Worm (Caenorhabditis elegans) whole organism, L3 larva: ENCODE results near the gene hil-3.

ENCODE experiments used
- R02D3.7 ChIP-seq: fragments of 150-350 bp; optimal IDR thresholded peaks from 2 replicates; lab custom pipeline; 2014; ENCODE audit warnings: missing biosample characterization, missing genetic modification characterization
- ZK546.5 ChIP-seq: sonication (generic microtip); optimal IDR thresholded peaks from 2 replicates; lab custom pipeline; 2017; ENCODE audit warnings: missing biosample characterization, missing genetic modification characterization
- ceh-16 ChIP-seq: sonication (generic microtip); optimal IDR thresholded peaks from 2 replicates; lab custom pipeline; 2017; ENCODE audit warnings: missing biosample characterization, missing genetic modification characterization
- ceh-82 ChIP-seq: fragments of 150-350 bp; optimal IDR thresholded peaks from 2 replicates; lab custom pipeline; 2014; ENCODE audit warnings: missing biosample characterization, missing genetic modification characterization
- daf-12 ChIP-seq: fragments of 150-350 bp; optimal IDR thresholded peaks from 2 replicates; lab custom pipeline; 2014; ENCODE audit warnings: missing biosample characterization, missing genetic modification reagents, missing genetic modification characterization
- egl-27 ChIP-seq: sonication (generic microtip); optimal IDR thresholded peaks from 4 replicates; lab custom pipeline; 2017; ENCODE audit warnings: missing biosample characterization, missing genetic modification reagents, missing genetic modification characterization
- egl-5 ChIP-seq: fragments of 150-350 bp; optimal IDR thresholded peaks from 2 replicates; lab custom pipeline; 2017; ENCODE audit warnings: missing biosample characterization, missing genetic modification reagents, missing genetic modification characterization, inconsistent platforms
- elt-2 ChIP-seq: sonication (generic microtip); optimal IDR thresholded peaks from 2 replicates; lab custom pipeline; 2016; ENCODE audit warnings: missing genetic modification reagents, mild to moderate bottlenecking, missing genetic modification characterization, missing compliant biosample characterization
- elt-3 ChIP-seq, 3 experiments: fragments of 150-350 bp in 1 of 3; sonication (generic microtip) in 2 of 3; optimal IDR thresholded peaks; 2 replicates in 2 of 3; 4 replicates in 1 of 3; lab custom pipeline; 2014 to 2017; ENCODE audit warnings: missing biosample characterization in 3 of 3, missing genetic modification characterization in 3 of 3
- fkh-10 ChIP-seq: sonication (generic microtip); optimal IDR thresholded peaks from 2 replicates; lab custom pipeline; 2017; ENCODE audit warnings: missing biosample characterization, missing genetic modification reagents, missing genetic modification characterization
- fkh-2 ChIP-seq: fragments of 150-350 bp; optimal IDR thresholded peaks from 2 replicates; lab custom pipeline; 2014; ENCODE audit warnings: missing biosample characterization, missing genetic modification reagents, missing genetic modification characterization
- hmg-11 ChIP-seq: sonication (generic microtip); optimal IDR thresholded peaks from 2 replicates; lab custom pipeline; 2016; ENCODE audit warnings: missing genetic modification characterization, missing compliant biosample characterization
- lin-15B ChIP-seq: fragments of 150-350 bp; optimal IDR thresholded peaks from 2 replicates; lab custom pipeline; 2014; ENCODE audit warnings: missing biosample characterization, missing genetic modification characterization
- lin-39 ChIP-seq: fragments of 150-350 bp; optimal IDR thresholded peaks from 2 replicates; lab custom pipeline; 2018; ENCODE audit warnings: missing biosample characterization, missing genetic modification reagents, missing genetic modification characterization
- mml-1 ChIP-seq: fragments of 150-350 bp; sonication (generic microtip); optimal IDR thresholded peaks from 3 replicates; lab custom pipeline; 2014; ENCODE audit warnings: missing biosample characterization, missing genetic modification characterization
- nfya-1 ChIP-seq: sonication (generic microtip); optimal IDR thresholded peaks from 2 replicates; lab custom pipeline; 2017; ENCODE audit warnings: missing genetic modification characterization, mild to moderate bottlenecking, missing compliant biosample characterization, antibody characterized with exemption, moderate library complexity; ENCODE audit not compliant: insufficient read depth
- nhr-12 ChIP-seq: fragments of 150-350 bp; optimal IDR thresholded peaks from 2 replicates; lab custom pipeline; 2014; ENCODE audit warnings: missing biosample characterization, missing genetic modification characterization
- nhr-23 ChIP-seq: fragments of 150-350 bp; optimal IDR thresholded peaks from 2 replicates; lab custom pipeline; 2014; ENCODE audit warnings: missing biosample characterization, missing genetic modification reagents, missing genetic modification characterization
- nhr-237 ChIP-seq: fragments of 150-350 bp; optimal IDR thresholded peaks from 2 replicates; lab custom pipeline; 2014; ENCODE audit warnings: missing biosample characterization, missing genetic modification characterization
- nhr-25 ChIP-seq: sonication (generic microtip); optimal IDR thresholded peaks from 2 replicates; lab custom pipeline; 2017; ENCODE audit warnings: missing biosample characterization, missing genetic modification characterization
- nhr-28 ChIP-seq: fragments of 150-350 bp; optimal IDR thresholded peaks from 2 replicates; lab custom pipeline; 2014; ENCODE audit warnings: missing biosample characterization, missing genetic modification characterization
- nhr-43 ChIP-seq: sonication (generic microtip); optimal IDR thresholded peaks from 2 replicates; lab custom pipeline; 2016; ENCODE audit warnings: mild to moderate bottlenecking, missing genetic modification characterization, missing compliant biosample characterization; ENCODE audit not compliant: poor library complexity, severe bottlenecking
- pha-4 ChIP-seq: fragments of 150-350 bp; optimal IDR thresholded peaks from 2 replicates; lab custom pipeline; 2014; ENCODE audit warnings: missing biosample characterization, missing genetic modification reagents, missing genetic modification characterization
- pqm-1 ChIP-seq: fragments of 150-350 bp; optimal IDR thresholded peaks from 2 replicates; lab custom pipeline; 2017; ENCODE audit warnings: missing biosample characterization, missing genetic modification characterization, inconsistent platforms
- skn-1 ChIP-seq: fragments of 150-350 bp; optimal IDR thresholded peaks from 2 replicates; lab custom pipeline; 2014; ENCODE audit warnings: missing biosample characterization, missing genetic modification characterization
- snpc-4 ChIP-seq: fragments of 150-350 bp; optimal IDR thresholded peaks from 2 replicates; lab custom pipeline; 2014; ENCODE audit warnings: missing biosample characterization, missing genetic modification characterization
- unc-39 ChIP-seq: sonication (generic microtip); optimal IDR thresholded peaks from 4 replicates; lab custom pipeline; 2017; ENCODE audit warnings: missing biosample characterization, missing genetic modification characterization
- unc-62 ChIP-seq: fragments of 150-350 bp; sonication (generic microtip); optimal IDR thresholded peaks from 4 replicates; lab custom pipeline; 2014; ENCODE audit warnings: missing biosample characterization, missing genetic modification reagents, missing genetic modification characterization
- ztf-4 ChIP-seq: fragments of 150-350 bp; optimal IDR thresholded peaks from 2 replicates; lab custom pipeline; 2014; ENCODE audit warnings: missing biosample characterization, missing genetic modification characterization

hil-3 gene

DNA sequence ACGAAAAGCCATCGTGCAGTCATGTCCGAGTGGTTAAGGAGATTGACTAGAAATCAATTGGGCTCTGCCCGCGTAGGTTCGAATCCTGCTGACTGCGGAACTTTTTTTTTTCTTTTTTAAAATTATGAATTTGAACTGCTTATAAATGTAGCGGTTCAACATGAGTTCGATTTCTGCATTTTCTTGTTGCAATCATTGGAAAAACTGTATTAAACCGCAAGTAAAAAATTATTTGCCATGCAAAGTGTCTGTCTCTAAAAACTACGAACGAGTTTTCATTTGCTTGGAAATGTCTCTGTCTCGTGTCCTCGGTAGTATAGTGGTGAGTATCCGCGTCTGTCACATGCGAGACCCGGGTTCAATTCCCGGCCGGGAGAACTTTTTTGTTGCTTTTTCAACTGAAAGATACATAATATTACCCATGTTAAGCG, 3.5 kb upstream of the hil-3 start:
- TF ChIP-seq elt-2 = peak; percentile 12
- peak; percentile 1 for TF ChIP-seq lin-15B (tag; lab: Kevin White, UChicago)
- peak; percentile 11 for TF ChIP-seq lin-39 (tag; lab: Kevin White, UChicago)
- TF ChIP-seq nfya-1 (tag; lab: Kevin White, UChicago) = peak; percentile 32
- peak; percentile 20 for TF ChIP-seq nhr-23 (tag; lab: Kevin White, UChicago)
- peak; percentile 49 for TF ChIP-seq pha-4 (tag; lab: Kevin White, UChicago)

- TF ChIP-seq egl-27 (tag; lab: Kevin White, UChicago) (no peak), nhr-43 (tag; lab: Kevin White, UChicago) (peak; percentile 51)
Measured at ce11 chrX:8155969-8156368, 3.0 kb upstream of the hil-3 start.

- peak; percentile 38 for TF ChIP-seq nfya-1 (tag; lab: Kevin White, UChicago)
- TF ChIP-seq elt-3 (tag; optimal IDR thresholded peaks at IDR 0.05; lab: Kevin White, UChicago) = no peak
- TF ChIP-seq nhr-25 (tag; lab: Kevin White, UChicago) = peak; percentile 61
- TF ChIP-seq nhr-237 (tag; lab: Kevin White, UChicago) = no peak
- TF ChIP-seq ceh-16 = no peak
- TF ChIP-seq ZK546.5 = no peak
- no peak for TF ChIP-seq fkh-2 (tag; lab: Kevin White, UChicago)
- no peak for TF ChIP-seq fkh-10
- TF ChIP-seq pha-4 (tag; lab: Kevin White, UChicago) = peak; percentile 32
- no peak for TF ChIP-seq daf-12 (tag; lab: Kevin White, UChicago)
- peak; percentile 55 for TF ChIP-seq hmg-11
- peak; percentile 21 for TF ChIP-seq egl-27 (tag; lab: Kevin White, UChicago)
- peak; percentile 40 for TF ChIP-seq nhr-43 (tag; lab: Kevin White, UChicago)
- TF ChIP-seq unc-39 (tag; lab: Kevin White, UChicago) = no peak
- peak; percentile 20 for TF ChIP-seq pqm-1 (tag; lab: Kevin White, UChicago)
- TF ChIP-seq elt-2 = peak; percentile 19
- TF ChIP-seq R02D3.7 (tag; lab: Kevin White, UChicago) = no peak
- no peak for TF ChIP-seq mml-1
- TF ChIP-seq, all 47 proteins: peak for 8
Measured at ce11 chrX:8156502-8156901, 2.5 kb upstream of the hil-3 start.

ce11 chrX:8157132-8157531, 1.8 kb upstream of the hil-3 start:
- TF ChIP-seq nhr-28 (tag; lab: Kevin White, UChicago) (no peak), snpc-4 (tag; lab: Kevin White, UChicago) (no peak), ceh-82 (tag; lab: Kevin White, UChicago) (no peak), egl-5 (tag; lab: Kevin White, UChicago) (no peak), nfya-1 (tag; lab: Kevin White, UChicago) (peak; percentile 14), lin-15B (tag; lab: Kevin White, UChicago) (no peak), nhr-25 (tag; lab: Kevin White, UChicago) (no peak), ztf-4 (tag; lab: Kevin White, UChicago) (no peak), pha-4 (tag; lab: Kevin White, UChicago) (peak; percentile 29), unc-39 (tag; lab: Kevin White, UChicago) (no peak), skn-1 (no peak), nhr-23 (tag; lab: Kevin White, UChicago) (no peak)

- TF ChIP-seq pha-4 (tag; lab: Kevin White, UChicago) (peak; percentile 25), ztf-4 (tag; lab: Kevin White, UChicago) (no peak), lin-39 (tag; lab: Kevin White, UChicago) (peak; percentile 32), egl-5 (tag; lab: Kevin White, UChicago) (peak; percentile 52)
Measured at ce11 chrX:8160016-8160415, 1.0 kb downstream of the hil-3 start.

ce11 chrX:8162793-8163192, 3.8 kb downstream of the hil-3 start, which contains the start of gene F22F1.3:
TSS of gene F22F1.3 (minus strand) at chrX:8163073.
- TF ChIP-seq hmg-11 (no peak), unc-62 (GFP tag; lab: Kevin White, UChicago) (no peak), nhr-12 (tag; lab: Kevin White, UChicago) (no peak)
- TF ChIP-seq, all 47 proteins: peak for 0
